Worm (Caenorhabditis elegans): ENCODE results near the gene C50F7.3.
A peak's percentile ranks its signal among the peaks of the same experiment; 100 is the strongest.

The C50F7.3 gene

DNA sequence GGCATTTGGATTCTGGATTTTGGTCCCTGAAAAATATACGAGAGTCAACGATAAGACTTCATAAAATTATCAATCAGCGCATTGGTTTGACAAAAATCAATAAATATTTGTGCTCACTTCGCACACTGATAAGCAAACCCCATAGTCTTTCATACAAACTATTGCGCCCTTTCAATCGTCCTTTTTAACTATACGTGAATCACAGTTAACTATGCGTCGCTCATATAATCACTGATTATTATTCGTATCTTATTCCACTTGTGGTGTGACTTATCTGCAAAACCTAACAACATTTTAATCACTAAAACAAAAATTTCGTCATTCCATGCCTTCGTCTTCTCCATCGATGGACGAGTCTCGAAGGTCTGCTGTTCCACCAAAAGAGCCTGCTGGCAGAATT lies 21.3 kb upstream of the C50F7.3 start, which contains the start of gene nhr-8:
nhr-8 (plus strand) TSS at position 160 of the 400 bp plus-strand sequence.
- no peak for TF ChIP-seq snpc-4 (tag; optimal IDR thresholded peaks at IDR 0.05)
- no peak for TF ChIP-seq nhr-12 (tag; optimal IDR thresholded peaks at IDR 0.05)
- TF ChIP-seq nhr-2 (tag; optimal IDR thresholded peaks at IDR 0.05), result no peak
- no peak for TF ChIP-seq nhr-237 (tag; optimal IDR thresholded peaks at IDR 0.05)
- TF ChIP-seq zip-8 (tag; optimal IDR thresholded peaks at IDR 0.05), result no peak
- TF ChIP-seq sptf-1 (tag; optimal IDR thresholded peaks at IDR 0.05), result no peak
- TF ChIP-seq ceh-43 (GFP tag; optimal IDR thresholded peaks at IDR 0.05), result no peak
- TF ChIP-seq sem-2 (GFP tag; optimal IDR thresholded peaks at IDR 0.05), result no peak
- no peak for TF ChIP-seq elt-1 (tag; optimal IDR thresholded peaks at IDR 0.05; ENCODE audit: borderline replicate concordance, insufficient read depth)
- TF ChIP-seq nhr-76 (tag; optimal IDR thresholded peaks at IDR 0.05), result no peak
- no peak for TF ChIP-seq hlh-1 (tag; optimal IDR thresholded peaks at IDR 0.05)
- TF ChIP-seq drap-1 (GFP tag; optimal IDR thresholded peaks at IDR 0.05), result no peak

ce11 chrIV:7712252-7712651 lies 19.9 kb upstream of the C50F7.3 start:
- TF ChIP-seq snpc-4 (tag; optimal IDR thresholded peaks at IDR 0.05), result no peak
- TF ChIP-seq elt-3 (tag; optimal IDR thresholded peaks at IDR 0.05), result no peak
- no peak for TF ChIP-seq pha-4 (tag; optimal IDR thresholded peaks at IDR 0.05)
- no peak for TF ChIP-seq unc-39 (tag; optimal IDR thresholded peaks at IDR 0.05)
- TF ChIP-seq unc-62 (GFP tag; optimal IDR thresholded peaks at IDR 0.05), result no peak
- TF ChIP-seq nhr-237 (tag; optimal IDR thresholded peaks at IDR 0.05), result no peak
- no peak for TF ChIP-seq nhr-28 (tag; optimal IDR thresholded peaks at IDR 0.05)
- TF ChIP-seq hlh-1 (tag; optimal IDR thresholded peaks at IDR 0.05), result no peak
- TF ChIP-seq ham-2 (GFP tag; optimal IDR thresholded peaks at IDR 0.05), result no peak
- TF ChIP-seq sptf-1 (tag; optimal IDR thresholded peaks at IDR 0.05), result no peak
- no peak for TF ChIP-seq mls-2 (tag; optimal IDR thresholded peaks at IDR 0.05)
- no peak for TF ChIP-seq lin-13 (tag; optimal IDR thresholded peaks at IDR 0.05)

DNA sequence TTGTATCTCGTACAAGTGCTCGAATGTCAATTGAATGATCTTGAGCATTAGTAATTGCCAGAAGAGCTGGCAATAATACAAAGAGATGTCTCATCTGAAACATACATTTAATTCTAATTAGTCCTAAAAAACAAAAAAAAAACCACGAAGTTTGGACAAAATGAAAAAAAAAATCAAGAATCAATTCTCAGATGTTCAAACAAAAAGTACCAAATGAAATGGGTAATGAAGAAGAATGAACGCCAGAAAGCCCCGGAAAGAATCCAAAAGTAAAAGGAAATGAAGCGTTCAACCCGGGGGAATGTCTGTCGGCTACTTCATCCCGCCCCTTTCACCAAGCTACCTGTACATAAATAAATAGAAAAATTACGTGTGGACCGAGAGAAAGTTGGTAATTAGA lies 14.2 kb upstream of the C50F7.3 start, which contains the start of gene F33D4.6:
F33D4.6 (minus strand) TSS at position 101 of the 400 bp plus-strand sequence.
- no peak for TF ChIP-seq nhr-76 (tag; optimal IDR thresholded peaks at IDR 0.05)
- no peak for TF ChIP-seq ham-2 (GFP tag; optimal IDR thresholded peaks at IDR 0.05)
- no peak for TF ChIP-seq nhr-2 (tag; optimal IDR thresholded peaks at IDR 0.05)
- no peak for TF ChIP-seq drap-1 (GFP tag; optimal IDR thresholded peaks at IDR 0.05)
- TF ChIP-seq elt-1 (tag; optimal IDR thresholded peaks at IDR 0.05; ENCODE audit: borderline replicate concordance, insufficient read depth), result no peak
- TF ChIP-seq nhr-12 (tag; optimal IDR thresholded peaks at IDR 0.05), result no peak

DNA sequence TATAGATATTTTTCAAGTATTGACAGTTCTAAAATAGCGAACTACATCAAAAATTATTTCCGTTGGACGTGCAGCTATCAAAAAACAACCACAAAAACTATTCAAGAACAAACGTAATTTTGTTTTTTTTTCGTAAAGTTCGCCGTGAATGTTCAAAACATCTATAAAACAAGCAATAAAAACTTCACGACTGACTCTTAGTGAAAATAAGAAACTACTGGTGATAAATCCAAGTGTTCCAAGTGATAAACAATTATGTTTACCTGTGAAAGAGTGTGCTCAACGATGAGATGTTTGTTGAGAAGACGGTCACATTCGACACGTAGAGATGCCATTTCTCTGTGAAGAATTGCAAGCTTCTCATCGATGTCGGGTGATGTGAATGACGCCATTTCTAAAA lies 9.3 kb upstream of the C50F7.3 start, which contains the start of gene C50F7.6:
C50F7.6 (minus strand) TSS at position 394 of the 400 bp plus-strand sequence.
- TF ChIP-seq mep-1 (tag; optimal IDR thresholded peaks at IDR 0.05) (no peak), bed-3 (GFP tag; optimal IDR thresholded peaks at IDR 0.05) (no peak), nhr-76 (tag; optimal IDR thresholded peaks at IDR 0.05) (no peak), nhr-28 (tag; optimal IDR thresholded peaks at IDR 0.05) (no peak), ceh-43 (GFP tag; optimal IDR thresholded peaks at IDR 0.05) (no peak), unc-39 (tag; optimal IDR thresholded peaks at IDR 0.05) (no peak), snpc-4 (tag; optimal IDR thresholded peaks at IDR 0.05) (no peak), elt-1 (tag; optimal IDR thresholded peaks at IDR 0.05; ENCODE audit: borderline replicate concordance, insufficient read depth) (no peak), ham-2 (GFP tag; optimal IDR thresholded peaks at IDR 0.05) (no peak), pha-4 (tag; optimal IDR thresholded peaks at IDR 0.05) (no peak), mab-5 (tag; optimal IDR thresholded peaks at IDR 0.05) (no peak), elt-3 (tag; optimal IDR thresholded peaks at IDR 0.05) (no peak), nhr-2 (tag; optimal IDR thresholded peaks at IDR 0.05) (no peak), nhr-237 (tag; optimal IDR thresholded peaks at IDR 0.05) (no peak), ces-1 (GFP tag; optimal IDR thresholded peaks at IDR 0.05) (no peak), hlh-1 (tag; optimal IDR thresholded peaks at IDR 0.05) (no peak)

DNA sequence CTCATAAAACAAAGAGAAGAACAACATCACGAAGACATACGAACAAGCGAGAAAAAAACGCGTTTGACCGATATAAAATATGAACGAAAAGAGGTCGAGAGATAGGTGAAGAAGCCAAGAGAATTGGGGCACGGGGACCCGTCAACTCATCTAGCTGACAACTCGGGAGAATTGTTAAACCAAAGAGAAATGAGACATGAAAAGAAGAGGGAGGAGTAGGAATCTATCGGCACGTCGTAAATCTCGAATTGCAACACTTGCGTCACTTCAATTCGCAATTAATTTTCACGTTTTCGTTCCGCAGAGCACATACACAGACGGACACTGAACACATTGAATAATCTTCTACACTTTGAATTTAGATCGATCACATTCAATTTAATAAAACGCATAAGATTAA lies 8.6 kb upstream of the C50F7.3 start:
- TF ChIP-seq drap-1 (GFP tag; optimal IDR thresholded peaks at IDR 0.05) (no peak), nhr-2 (tag; optimal IDR thresholded peaks at IDR 0.05) (no peak), unc-62 (GFP tag; optimal IDR thresholded peaks at IDR 0.05) (peak; percentile 95), mab-5 (tag; optimal IDR thresholded peaks at IDR 0.05) (peak; percentile 5)

DNA sequence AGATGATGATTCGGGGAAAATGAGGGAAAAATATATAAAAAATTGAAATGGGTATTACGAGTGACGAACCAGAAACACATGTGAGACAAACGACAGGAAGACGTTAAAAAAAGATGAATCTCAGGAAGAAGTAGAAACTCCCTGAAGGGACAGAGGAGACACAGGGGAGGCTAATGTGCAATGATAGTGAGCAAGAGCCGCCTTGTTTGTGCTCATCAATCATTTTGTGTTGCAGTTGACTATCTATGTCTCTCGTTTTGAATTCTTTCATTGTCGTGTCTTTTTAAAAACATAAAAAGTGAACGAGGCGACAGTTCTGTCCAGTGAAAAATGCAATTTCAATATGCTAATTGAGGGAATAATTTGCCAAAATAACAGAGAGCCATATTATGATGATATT lies 7.2 kb upstream of the C50F7.3 start:
- no peak for TF ChIP-seq elt-3 (tag; optimal IDR thresholded peaks at IDR 0.05)
- TF ChIP-seq ceh-43 (GFP tag; optimal IDR thresholded peaks at IDR 0.05), result no peak
- TF ChIP-seq lsy-2 (tag; optimal IDR thresholded peaks at IDR 0.05), result no peak
- TF ChIP-seq unc-39 (tag; optimal IDR thresholded peaks at IDR 0.05), result no peak
- no peak for TF ChIP-seq drap-1 (GFP tag; optimal IDR thresholded peaks at IDR 0.05)
- TF ChIP-seq elt-1 (tag; optimal IDR thresholded peaks at IDR 0.05; ENCODE audit: borderline replicate concordance, insufficient read depth), result no peak
- no peak for TF ChIP-seq mab-5 (tag; optimal IDR thresholded peaks at IDR 0.05)
- no peak for TF ChIP-seq hlh-1 (tag; optimal IDR thresholded peaks at IDR 0.05)
- TF ChIP-seq nhr-2 (tag; optimal IDR thresholded peaks at IDR 0.05), result no peak
- no peak for TF ChIP-seq unc-120 (tag; optimal IDR thresholded peaks at IDR 0.05; ENCODE audit: poor library complexity, severe bottlenecking)
- TF ChIP-seq mep-1 (tag; optimal IDR thresholded peaks at IDR 0.05), result no peak
- no peak for TF ChIP-seq cnd-1 (tag; optimal IDR thresholded peaks at IDR 0.05)
- no peak for TF ChIP-seq mls-2 (tag; optimal IDR thresholded peaks at IDR 0.05)
- no peak for TF ChIP-seq pha-4 (tag; optimal IDR thresholded peaks at IDR 0.05)
- TF ChIP-seq lin-13 (tag; optimal IDR thresholded peaks at IDR 0.05), result no peak
- TF ChIP-seq snpc-4 (tag; optimal IDR thresholded peaks at IDR 0.05), result no peak
- TF ChIP-seq M03D4.4 (tag; optimal IDR thresholded peaks at IDR 0.05), result no peak
- no peak for TF ChIP-seq nhr-76 (tag; optimal IDR thresholded peaks at IDR 0.05)
- TF ChIP-seq nhr-12 (tag; optimal IDR thresholded peaks at IDR 0.05), result no peak

Data from whole organism, mixed stage, embryonic.